Fruit fly (Drosophila melanogaster): ENCODE measurements around the gene Rox8.

Rox8 gene

DNA sequence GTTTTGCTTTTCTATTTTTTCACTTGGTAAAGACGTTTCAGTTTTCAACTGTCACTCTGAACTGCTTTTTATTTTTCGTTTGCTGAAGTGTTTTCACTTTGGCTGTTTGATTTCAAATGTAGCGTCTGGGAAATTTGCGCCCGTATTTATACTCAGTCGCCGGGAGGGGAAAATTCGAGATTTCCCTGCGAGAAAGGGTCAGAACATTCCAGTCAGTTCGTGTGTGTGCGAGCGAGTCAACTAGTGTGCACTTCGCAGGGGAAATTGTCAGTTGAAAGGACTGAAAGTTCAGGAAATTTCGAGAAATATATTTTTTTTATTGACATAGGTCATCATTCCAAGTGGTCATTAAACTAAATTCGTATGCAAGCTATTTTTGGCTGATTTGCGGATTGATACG is 9.1 kb upstream of the Rox8 start, which contains the start of gene Hsp68:
Gene Hsp68, minus strand, starts transcription at position 123 of the 400 bp plus-strand sequence.
- no peak for TF ChIP-seq pan (optimal IDR thresholded peaks at IDR 0.05)
- no peak for TF ChIP-seq Dll (optimal IDR thresholded peaks at IDR 0.05)
- TF ChIP-seq EcR (GFP tag; optimal IDR thresholded peaks at IDR 0.05), result no peak
- peak; percentile 66 for TF ChIP-seq CG8478 (optimal IDR thresholded peaks at IDR 0.05)

DNA sequence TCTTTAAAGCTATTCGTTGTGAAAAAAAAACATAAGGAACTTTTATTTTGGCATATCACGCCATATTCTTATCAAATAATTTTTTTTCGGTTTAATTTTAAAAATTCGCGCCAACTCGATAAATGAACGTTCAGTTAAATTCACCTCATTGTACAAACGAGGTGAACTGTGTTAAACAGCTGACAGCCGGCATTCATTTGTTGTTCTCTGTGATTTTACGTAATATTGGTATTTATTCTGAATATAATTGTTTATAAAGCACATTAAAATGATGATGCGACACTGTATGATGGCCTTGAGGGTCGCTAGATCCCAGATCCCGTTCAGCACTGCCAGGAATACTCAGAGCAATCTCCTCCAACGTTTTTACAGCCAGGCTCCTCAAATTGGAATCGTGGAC is 6.2 kb upstream of the Rox8 start, which contains the start of gene CG6000:
Gene CG6000, plus strand, starts transcription at position 165 of the 400 bp plus-strand sequence.
- TF ChIP-seq CG8478 (optimal IDR thresholded peaks at IDR 0.05) (no peak), pan (optimal IDR thresholded peaks at IDR 0.05) (no peak), psq (optimal IDR thresholded peaks at IDR 0.05) (no peak), Dll (optimal IDR thresholded peaks at IDR 0.05) (no peak), EcR (GFP tag; optimal IDR thresholded peaks at IDR 0.05) (no peak), usp (GFP tag; optimal IDR thresholded peaks at IDR 0.05) (no peak)

DNA sequence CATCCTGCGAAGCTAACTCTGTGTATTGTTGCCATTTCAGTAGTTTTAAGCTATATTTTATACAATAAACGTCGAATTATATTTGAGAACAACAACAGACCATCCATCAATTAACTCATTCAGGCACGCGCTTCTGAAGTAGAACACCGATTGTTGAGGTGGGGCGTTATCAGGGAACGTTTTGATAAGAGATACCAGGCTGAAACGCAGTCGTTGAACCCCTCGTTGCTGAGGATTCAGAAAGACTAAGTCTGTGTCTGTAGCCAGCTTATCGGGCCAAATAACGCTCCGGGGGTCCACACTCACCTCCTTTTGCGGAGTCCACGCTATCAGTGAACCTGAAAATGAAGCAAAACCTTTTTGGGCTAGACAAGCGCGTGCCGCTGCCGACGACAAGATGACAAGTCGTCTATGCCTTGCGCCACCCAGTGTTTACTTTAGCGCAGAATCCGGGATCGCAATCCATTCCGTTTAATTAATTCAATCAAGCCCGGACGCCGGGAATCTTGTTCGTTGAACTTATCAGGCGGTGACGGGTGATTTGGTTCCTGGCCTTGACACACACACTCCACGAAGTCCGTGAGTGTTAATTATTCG is 5.5 kb upstream of the Rox8 start:
- TF ChIP-seq Dll (optimal IDR thresholded peaks at IDR 0.05) (no peak), EcR (GFP tag; optimal IDR thresholded peaks at IDR 0.05) (no peak), CG8478 (optimal IDR thresholded peaks at IDR 0.05) (no peak), pan (optimal IDR thresholded peaks at IDR 0.05) (no peak), psq (optimal IDR thresholded peaks at IDR 0.05) (no peak), usp (GFP tag; optimal IDR thresholded peaks at IDR 0.05) (no peak)

DNA sequence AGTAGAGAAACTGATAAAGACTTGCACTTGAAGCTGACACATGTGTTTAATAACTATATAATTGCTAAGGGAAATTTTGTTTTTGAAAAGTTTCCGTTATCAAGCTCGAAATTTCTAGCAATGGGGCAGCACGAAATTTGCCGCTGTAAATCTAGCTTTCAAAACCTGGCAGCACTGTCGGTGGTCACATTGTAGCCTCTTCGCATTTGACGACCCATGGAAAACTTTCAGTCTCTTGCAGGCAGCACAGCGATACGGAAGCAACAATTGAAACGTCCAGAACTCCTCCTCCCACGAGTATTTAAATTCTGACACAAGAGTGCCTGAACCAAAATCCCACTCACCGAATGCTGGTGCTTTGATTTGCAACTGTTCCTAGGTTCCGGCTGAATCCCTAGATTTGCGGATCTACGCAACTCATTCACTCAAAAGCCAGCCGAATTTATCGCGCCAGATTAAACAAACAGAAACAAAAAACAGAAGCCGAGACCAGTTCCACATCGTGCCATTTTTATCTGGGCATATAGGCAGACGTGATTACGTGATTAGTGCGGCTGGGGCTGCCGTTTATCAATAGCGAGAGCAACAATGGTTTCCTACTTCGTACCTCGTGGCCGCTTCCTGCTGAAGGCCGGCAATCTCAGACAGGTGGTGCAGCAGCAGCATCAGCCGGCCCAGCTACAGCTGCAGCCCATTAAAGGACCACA is 3.5 kb upstream of the Rox8 start:
- no peak for TF ChIP-seq usp (GFP tag; optimal IDR thresholded peaks at IDR 0.05)
- no peak for TF ChIP-seq CG8478 (optimal IDR thresholded peaks at IDR 0.05)
- no peak for TF ChIP-seq pan (optimal IDR thresholded peaks at IDR 0.05)
- no peak for TF ChIP-seq psq (optimal IDR thresholded peaks at IDR 0.05)
- no peak for TF ChIP-seq Dll (optimal IDR thresholded peaks at IDR 0.05)
- no peak for TF ChIP-seq EcR (GFP tag; optimal IDR thresholded peaks at IDR 0.05)

dm6 chr3R:24050690-24051440 is 2.8 kb upstream of the Rox8 start, which contains the start of the genes Atg6 and Pisd:
Atg6 (minus strand) TSS chr3R:24050782.
Pisd (plus strand) TSS chr3R:24050783.
- no peak for TF ChIP-seq psq (optimal IDR thresholded peaks at IDR 0.05)
- no peak for TF ChIP-seq CG8478 (optimal IDR thresholded peaks at IDR 0.05)
- no peak for TF ChIP-seq EcR (GFP tag; optimal IDR thresholded peaks at IDR 0.05)
- no peak for TF ChIP-seq Dll (optimal IDR thresholded peaks at IDR 0.05)
- no peak for TF ChIP-seq usp (GFP tag; optimal IDR thresholded peaks at IDR 0.05)
- TF ChIP-seq pan (optimal IDR thresholded peaks at IDR 0.05), result no peak

dm6 chr3R:24047226-24047976 is 664 bp downstream of the Rox8 start, which contains the start of gene CG5986:
CG5986 (plus strand) TSS chr3R:24047790.
- TF ChIP-seq Dll (optimal IDR thresholded peaks at IDR 0.05), result peak; percentile 72
- no peak for TF ChIP-seq EcR (GFP tag; optimal IDR thresholded peaks at IDR 0.05)

DNA sequence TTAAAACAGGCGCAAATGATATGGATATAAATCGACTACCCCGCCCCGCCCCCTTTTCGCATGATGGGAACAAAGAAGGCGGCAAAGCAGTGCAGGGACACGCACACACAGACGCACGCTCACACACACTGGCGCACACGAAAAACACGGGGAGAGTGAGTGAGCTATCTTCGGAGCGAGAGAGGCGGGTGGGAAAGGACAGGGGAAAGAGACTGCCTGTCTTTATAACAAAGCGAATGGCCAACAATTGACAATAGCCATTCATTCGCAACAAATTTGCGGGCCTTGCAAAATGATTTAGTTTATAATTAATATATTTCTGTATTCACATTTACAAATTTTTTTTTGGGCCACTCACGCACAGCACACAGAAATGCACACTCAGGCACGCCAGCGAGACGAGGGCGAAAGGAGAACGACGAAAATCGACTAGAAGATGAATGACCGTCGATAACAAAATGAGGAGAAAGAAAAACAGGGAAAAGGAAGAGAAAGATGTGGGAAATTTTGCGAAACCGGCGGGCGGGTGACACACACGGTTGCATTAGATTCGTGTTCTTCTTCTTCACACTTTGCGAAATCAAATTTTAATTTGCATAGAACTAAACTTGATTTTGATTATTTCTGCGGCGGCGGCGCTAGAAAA is 1.4 kb downstream of the Rox8 start:
- TF ChIP-seq CG8478 (optimal IDR thresholded peaks at IDR 0.05) (no peak), psq (optimal IDR thresholded peaks at IDR 0.05) (no peak), usp (GFP tag; optimal IDR thresholded peaks at IDR 0.05) (no peak), EcR (GFP tag; optimal IDR thresholded peaks at IDR 0.05) (no peak), pan (optimal IDR thresholded peaks at IDR 0.05) (no peak), Dll (optimal IDR thresholded peaks at IDR 0.05) (no peak)

dm6 chr3R:24038736-24039556 is 9.1 kb downstream of the Rox8 start, which contains the start of gene Miro:
Miro (minus strand) TSS chr3R:24038847.
- TF ChIP-seq psq (optimal IDR thresholded peaks at IDR 0.05), result no peak
- no peak for TF ChIP-seq usp (GFP tag; optimal IDR thresholded peaks at IDR 0.05)
- no peak for TF ChIP-seq EcR (GFP tag; optimal IDR thresholded peaks at IDR 0.05)
- TF ChIP-seq CG8478 (optimal IDR thresholded peaks at IDR 0.05), result no peak

DNA sequence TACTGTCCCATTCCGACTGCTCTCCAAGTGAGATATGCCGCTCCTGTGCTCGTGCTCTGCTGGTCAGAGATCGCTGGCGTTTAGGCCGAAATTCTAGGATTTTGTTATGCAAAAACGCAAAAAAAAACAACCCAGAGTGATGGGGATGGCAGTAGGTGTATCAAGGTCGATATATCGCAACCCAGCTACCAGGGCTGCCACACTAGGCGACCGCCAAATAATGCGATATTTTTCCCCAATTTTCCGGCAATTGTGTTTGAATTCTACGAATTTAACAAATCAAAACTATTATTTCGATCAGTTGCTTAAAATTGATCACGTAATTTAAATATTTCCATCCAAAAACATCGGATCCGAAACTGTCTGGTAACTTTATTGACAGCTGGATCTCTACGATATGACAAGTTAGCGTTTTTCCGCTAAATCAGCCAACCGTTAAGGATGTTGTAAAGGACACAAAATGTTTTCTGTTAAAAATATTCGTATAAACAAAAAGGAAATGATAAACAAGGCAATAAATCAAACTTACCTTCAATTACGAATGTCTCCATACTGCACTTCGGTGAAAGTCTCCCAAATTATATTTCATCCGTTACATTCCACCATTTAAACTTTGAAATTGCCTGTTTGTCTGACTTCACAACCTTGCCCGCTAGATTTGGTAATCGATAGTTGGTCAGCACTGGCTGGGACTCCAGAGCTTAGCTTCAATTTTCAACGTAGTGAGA is 10.4 kb downstream of the Rox8 start, which contains the start of gene spas:
Gene spas, plus strand, starts transcription at position 678 of the 728 bp plus-strand sequence.
- TF ChIP-seq CG8478 (optimal IDR thresholded peaks at IDR 0.05), result no peak
- no peak for TF ChIP-seq usp (GFP tag; optimal IDR thresholded peaks at IDR 0.05)
